Worm (Caenorhabditis elegans) whole organism, L4 larva: ENCODE data around the gene shl-1.
A peak's percentile ranks its signal among the peaks of the same experiment; 100 is the strongest.

Experiments used
- D1046.2 ChIP-seq: fragments of 200-800 bp; sonication (Bioruptor generic); IDR thresholded peaks from 2 replicates; pipeline ENCODE4 v1.3.6; 2022; ENCODE audit warnings: missing genetic modification characterization, missing compliant biosample characterization
- F44E2.7 ChIP-seq: fragments of 200-800 bp; sonication (Bioruptor generic); IDR thresholded peaks from 2 replicates; pipeline ENCODE4 v2.1.2; 2022; ENCODE audit warnings: missing genetic modification characterization, missing compliant biosample characterization
- F49E8.2 ChIP-seq: sonication (generic microtip); optimal IDR thresholded peaks from 2 replicates; lab custom pipeline; 2016; ENCODE audit warnings: missing compliant biosample characterization, mild to moderate bottlenecking, missing genetic modification characterization, borderline replicate concordance
- R02D3.7 ChIP-seq: fragments of 150-350 bp; sonication (generic microtip); optimal IDR thresholded peaks from 3 replicates; lab custom pipeline; 2014; ENCODE audit warnings: missing biosample characterization, missing genetic modification characterization
- T26A8.4 ChIP-seq: fragments of 200-800 bp; sonication (Bioruptor generic); IDR thresholded peaks from 2 replicates; pipeline ENCODE4 v1.3.6; 2022; ENCODE audit warnings: missing genetic modification characterization, missing compliant biosample characterization
- ZK337.2 ChIP-seq: fragments of 200-800 bp; sonication (Bioruptor generic); IDR thresholded peaks from 2 replicates; pipeline ENCODE4 v1.3.6; 2022; ENCODE audit warnings: missing genetic modification reagents, missing genetic modification characterization, missing compliant biosample characterization
- ZK546.5 ChIP-seq, 2 experiments: sonication (generic microtip); optimal IDR thresholded peaks; 2 replicates each; lab custom pipeline; 2017; ENCODE audit warnings: missing biosample characterization in 2 of 2, missing genetic modification characterization in 2 of 2
- aha-1 ChIP-seq: fragments of 150-350 bp; peaks from one replicate; lab custom pipeline; 2014; ENCODE audit warnings: missing biosample characterization, missing genetic modification characterization
- ama-1 ChIP-seq: fragments of 150-350 bp; optimal IDR thresholded peaks from 2 replicates; lab custom pipeline; 2014; ENCODE audit warnings: inconsistent platforms, mixed read lengths
- arid-1 ChIP-seq: fragments of 200-800 bp; sonication (Bioruptor generic); conservative IDR thresholded peaks from 2 replicates; pipeline ENCODE4 v1.3.6; 2022; ENCODE audit warnings: missing genetic modification reagents, missing genetic modification characterization, missing compliant biosample characterization
- ceh-44 ChIP-seq: fragments of 200-800 bp; sonication (Bioruptor generic); IDR thresholded peaks from 2 replicates; pipeline ENCODE4 v1.3.6; 2022; ENCODE audit warnings: missing genetic modification reagents, missing genetic modification characterization, missing compliant biosample characterization
- ceh-82 ChIP-seq: sonication (generic microtip); optimal IDR thresholded peaks from 2 replicates; lab custom pipeline; 2017; ENCODE audit warnings: missing biosample characterization, missing genetic modification characterization
- ces-1 ChIP-seq: fragments of 150-350 bp; sonication (generic microtip); optimal IDR thresholded peaks from 4 replicates; lab custom pipeline; 2014; ENCODE audit warnings: missing biosample characterization, missing genetic modification reagents, missing genetic modification characterization
- ctbp-1 ChIP-seq: fragments of 200-800 bp; sonication (Bioruptor generic); IDR thresholded peaks from 2 replicates; pipeline ENCODE4 v1.3.6; 2022; ENCODE audit warnings: missing genetic modification reagents, missing genetic modification characterization, missing compliant biosample characterization
- daf-12 ChIP-seq: fragments of 150-350 bp; optimal IDR thresholded peaks from 2 replicates; lab custom pipeline; 2014; ENCODE audit warnings: missing biosample characterization, missing genetic modification reagents, missing genetic modification characterization
- daf-8 ChIP-seq: fragments of 200-800 bp; sonication (Bioruptor generic); IDR thresholded peaks from 2 replicates; pipeline ENCODE4 v1.3.6; 2022; ENCODE audit warnings: missing genetic modification characterization, missing compliant biosample characterization
- dmd-6 ChIP-seq: fragments of 200-800 bp; sonication (Bioruptor generic); IDR thresholded peaks from 2 replicates; pipeline ENCODE4 v1.3.6; 2022; ENCODE audit warnings: missing genetic modification reagents, missing genetic modification characterization, missing compliant biosample characterization
- dmd-8 ChIP-seq: fragments of 200-800 bp; sonication (Bioruptor generic); IDR thresholded peaks from 2 replicates; pipeline ENCODE4 v1.3.6; 2022; ENCODE audit warnings: missing genetic modification characterization, missing compliant biosample characterization
- dve-1 ChIP-seq: sonication (generic microtip); optimal IDR thresholded peaks from 2 replicates; lab custom pipeline; 2017; ENCODE audit warnings: antibody characterized with exemption, mild to moderate bottlenecking, missing genetic modification characterization, missing compliant biosample characterization; ENCODE audit not compliant: insufficient read depth
- egl-27 ChIP-seq: sonication (generic microtip); optimal IDR thresholded peaks from 3 replicates; lab custom pipeline; 2017; ENCODE audit warnings: missing biosample characterization, missing genetic modification reagents, missing genetic modification characterization
- fos-1 ChIP-seq: fragments of 150-350 bp; optimal IDR thresholded peaks from 2 replicates; lab custom pipeline; 2014; ENCODE audit warnings: missing biosample characterization, missing genetic modification characterization
- gei-8 ChIP-seq: fragments of 200-800 bp; sonication (Bioruptor generic); optimal IDR thresholded peaks from 2 replicates; lab custom pipeline; 2018; ENCODE audit warnings: mild to moderate bottlenecking, missing genetic modification characterization, missing compliant biosample characterization
- hlh-30 ChIP-seq: sonication (generic microtip); optimal IDR thresholded peaks from 2 replicates; lab custom pipeline; 2017; ENCODE audit warnings: antibody characterized with exemption, mild to moderate bottlenecking, missing genetic modification characterization, missing compliant biosample characterization; ENCODE audit not compliant: insufficient read depth
- hmg-1.1 ChIP-seq: fragments of 200-800 bp; sonication (Bioruptor generic); IDR thresholded peaks from 2 replicates; pipeline ENCODE4 v1.3.6; 2022; ENCODE audit warnings: missing genetic modification reagents, missing genetic modification characterization, missing compliant biosample characterization
- lim-7 ChIP-seq: fragments of 200-800 bp; sonication (Bioruptor generic); IDR thresholded peaks from 2 replicates; pipeline ENCODE4 v1.3.6; 2022; ENCODE audit warnings: missing genetic modification characterization, missing compliant biosample characterization
- lin-1 ChIP-seq: fragments of 200-800 bp; sonication (Bioruptor generic); IDR thresholded peaks from 2 replicates; pipeline ENCODE4 v1.3.6; 2022; ENCODE audit warnings: missing genetic modification reagents, missing genetic modification characterization, missing compliant biosample characterization
- lin-13 ChIP-seq: fragments of 150-350 bp; optimal IDR thresholded peaks from 2 replicates; lab custom pipeline; 2014; ENCODE audit warnings: missing biosample characterization, missing genetic modification reagents, missing genetic modification characterization
- lin-15B ChIP-seq: fragments of 150-350 bp; sonication (generic microtip); optimal IDR thresholded peaks from 3 replicates; lab custom pipeline; 2014; ENCODE audit warnings: missing biosample characterization, missing genetic modification characterization
- lin-38 ChIP-seq: fragments of 200-800 bp; sonication (Bioruptor generic); IDR thresholded peaks from 2 replicates; pipeline ENCODE4 v1.3.6; 2022; ENCODE audit warnings: missing genetic modification reagents, missing genetic modification characterization, missing compliant biosample characterization
- lin-39 ChIP-seq: fragments of 150-350 bp; optimal IDR thresholded peaks from 2 replicates; lab custom pipeline; 2014; ENCODE audit warnings: missing biosample characterization, missing genetic modification reagents, missing genetic modification characterization
- lir-3 ChIP-seq: sonication (generic microtip); optimal IDR thresholded peaks from 2 replicates; lab custom pipeline; 2016; ENCODE audit warnings: mild to moderate bottlenecking, missing genetic modification characterization, missing compliant biosample characterization
- lsy-2 ChIP-seq, 2 experiments: fragments of 150-350 bp in 1 of 2; sonication (generic microtip) in 1 of 2; optimal IDR thresholded peaks; 2 replicates each; lab custom pipeline; 2014 to 2017; ENCODE audit warnings: missing biosample characterization in 2 of 2, missing genetic modification characterization in 2 of 2
- madf-5 ChIP-seq, 2 experiments: fragments of 200-800 bp; sonication (Bioruptor generic); IDR thresholded peaks; 2 replicates each; pipeline ENCODE4 v1.3.6; 2022; ENCODE audit warnings: missing compliant biosample characterization in 2 of 2, missing genetic modification characterization in 2 of 2
- madf-9 ChIP-seq: fragments of 200-800 bp; sonication (Bioruptor generic); conservative IDR thresholded peaks from 2 replicates; pipeline ENCODE4 v1.3.6; 2022; ENCODE audit warnings: missing genetic modification reagents, missing genetic modification characterization, missing compliant biosample characterization
- mxl-3 ChIP-seq: fragments of 200-800 bp; sonication (Bioruptor generic); optimal IDR thresholded peaks from 2 replicates; lab custom pipeline; 2018; ENCODE audit warnings: mild to moderate bottlenecking, missing genetic modification characterization, missing compliant biosample characterization
- nhr-11 ChIP-seq: fragments of 150-350 bp; optimal IDR thresholded peaks from 2 replicates; lab custom pipeline; 2014; ENCODE audit warnings: missing biosample characterization, missing genetic modification characterization
- nhr-237 ChIP-seq: sonication (generic microtip); optimal IDR thresholded peaks from 2 replicates; lab custom pipeline; 2017; ENCODE audit warnings: missing biosample characterization, missing genetic modification characterization
- nhr-42 ChIP-seq: fragments of 200-800 bp; sonication (Bioruptor generic); IDR thresholded peaks from 2 replicates; pipeline ENCODE4 v1.3.6; 2022; ENCODE audit warnings: missing genetic modification characterization, missing compliant biosample characterization
- nhr-48 ChIP-seq: sonication (generic microtip); optimal IDR thresholded peaks from 2 replicates; lab custom pipeline; 2016; ENCODE audit warnings: mild to moderate bottlenecking, missing genetic modification characterization, missing compliant biosample characterization
- nhr-77 ChIP-seq: fragments of 150-350 bp; optimal IDR thresholded peaks from 2 replicates; lab custom pipeline; 2014; ENCODE audit warnings: missing biosample characterization, missing genetic modification characterization
- pha-4 ChIP-seq, 2 experiments: fragments of 150-350 bp in 1 of 2; fragments of 200-800 bp in 1 of 2; sonication (Bioruptor generic) in 1 of 2; IDR thresholded peaks in 1 of 2; optimal IDR thresholded peaks in 1 of 2; 2 replicates each; pipeline versions ENCODE4 v1.3.6 to Lab custom; 2014 to 2022; ENCODE audit warnings: missing genetic modification characterization in 2 of 2, missing genetic modification reagents in 2 of 2, missing biosample characterization in 1 of 2, missing compliant biosample characterization in 1 of 2
- pqm-1 ChIP-seq: sonication (generic microtip); optimal IDR thresholded peaks from 2 replicates; lab custom pipeline; 2017; ENCODE audit warnings: missing biosample characterization, missing genetic modification characterization
- rbr-2 ChIP-seq: sonication (generic microtip); optimal IDR thresholded peaks from 2 replicates; lab custom pipeline; 2016; ENCODE audit warnings: missing genotype, missing genetic modification characterization, missing compliant biosample characterization
- set-16 ChIP-seq: fragments of 200-800 bp; sonication (Bioruptor generic); IDR thresholded peaks from 2 replicates; pipeline ENCODE4 v1.3.6; 2022; ENCODE audit warnings: missing genetic modification reagents, missing genetic modification characterization, missing compliant biosample characterization
- snpc-1.2 ChIP-seq: fragments of 200-800 bp; sonication (Bioruptor generic); IDR thresholded peaks from 2 replicates; pipeline ENCODE4 v1.3.6; 2022; ENCODE audit warnings: missing genetic modification reagents, missing genetic modification characterization, missing compliant biosample characterization
- snpc-4 ChIP-seq: fragments of 150-350 bp; optimal IDR thresholded peaks from 2 replicates; lab custom pipeline; 2014; ENCODE audit warnings: missing biosample characterization, missing genetic modification characterization
- tra-1 ChIP-seq: fragments of 200-800 bp; sonication (Bioruptor generic); IDR thresholded peaks from 2 replicates; pipeline ENCODE4 v1.3.6; 2022; ENCODE audit warnings: missing genetic modification reagents, missing genetic modification characterization, missing compliant biosample characterization
- unc-130 ChIP-seq: sonication (generic microtip); optimal IDR thresholded peaks from 2 replicates; lab custom pipeline; 2016; ENCODE audit warnings: missing genetic modification reagents, missing genetic modification characterization, missing compliant biosample characterization
- unc-39 ChIP-seq: sonication (generic microtip); optimal IDR thresholded peaks from 2 replicates; lab custom pipeline; 2017; ENCODE audit warnings: missing biosample characterization, missing genetic modification characterization
- zip-11 ChIP-seq: fragments of 200-800 bp; sonication (Bioruptor generic); IDR thresholded peaks from 2 replicates; pipeline ENCODE4 v1.3.6; 2022; ENCODE audit warnings: missing genetic modification characterization, missing compliant biosample characterization
- ztf-11 ChIP-seq: fragments of 150-350 bp; optimal IDR thresholded peaks from 2 replicates; lab custom pipeline; 2014; ENCODE audit warnings: missing biosample characterization, missing genetic modification characterization
- ztf-7 ChIP-seq: fragments of 150-350 bp; optimal IDR thresholded peaks from 2 replicates; lab custom pipeline; 2014; ENCODE audit warnings: missing biosample characterization, missing genetic modification characterization

Gene shl-1

ce11 chrIV:6376473-6377115, 7.3 kb downstream of the shl-1 start, which contains the start of the genes hrpf-2 and bli-6:
TSS of gene hrpf-2 (minus strand) at chrIV:6376523.
TSS of gene bli-6 (plus strand) at chrIV:6377065.
- TF ChIP-seq daf-12 (tag; lab: Kevin White, UChicago) (no peak), lir-3 (no peak), zip-11 (GFP tag; lab: Robert Waterston, UW) (no peak), R02D3.7 (tag; lab: Kevin White, UChicago) (no peak), pqm-1 (tag; lab: Kevin White, UChicago) (no peak), ceh-44 (no peak), madf-5 (GFP tag; IDR thresholded peaks at IDR 0.05; lab: Robert Waterston, UW) (no peak), nhr-237 (no peak), arid-1 (GFP tag; lab: Robert Waterston, UW) (0 out of 2 replicates have a peak, but pooled peaks have one; percentile 13), ces-1 (GFP tag; lab: Kevin White, UChicago) (no peak), snpc-1.2 (peak; percentile 75), set-16 (GFP tag; lab: Robert Waterston, UW) (no peak), ztf-11 (tag; lab: Kevin White, UChicago) (no peak), aha-1 (tag; lab: Kevin White, UChicago) (peak; percentile 43), unc-39 (no peak), T26A8.4 (no peak), madf-9 (GFP tag; lab: Robert Waterston, UW) (no peak), nhr-42 (GFP tag; lab: Robert Waterston, UW) (no peak), dmd-8 (GFP tag; lab: Robert Waterston, UW) (no peak), ctbp-1 (no peak), ceh-82 (tag; lab: Kevin White, UChicago) (no peak), unc-130 (GFP tag; lab: Kevin White, UChicago) (no peak), hlh-30 (tag; lab: Kevin White, UChicago) (peak; percentile 28), daf-8 (GFP tag; lab: Robert Waterston, UW) (no peak), mxl-3 (GFP tag; lab: Kevin White, UChicago) (no peak), lin-15B (tag; lab: Kevin White, UChicago) (peak; percentile 17), rbr-2 (peak; percentile 70), nhr-11 (tag; lab: Kevin White, UChicago) (no peak), tra-1 (no peak), ZK337.2 (no peak), lsy-2 (tag; optimal IDR thresholded peaks at IDR 0.05; lab: Kevin White, UChicago) (peak in 1 of 2 experiments; percentile 88), ZK546.5 (tag; optimal IDR thresholded peaks at IDR 0.05; lab: Kevin White, UChicago) (no peak), D1046.2 (no peak), F49E8.2 (no peak), lin-39 (no peak), dmd-6 (no peak; the same call in 1 of the 2 replicates), gei-8 (GFP tag; lab: Kevin White, UChicago) (no peak), nhr-48 (peak; percentile 31), fos-1 (tag; lab: Kevin White, UChicago) (no peak), lin-38 (GFP tag; lab: Robert Waterston, UW) (peak; percentile 95), snpc-4 (tag; lab: Kevin White, UChicago) (no peak), lim-7 (no peak), lin-1 (GFP tag; lab: Robert Waterston, UW) (no peak), egl-27 (tag; lab: Kevin White, UChicago) (no peak), hmg-1.1 (GFP tag; lab: Robert Waterston, UW) (peak; percentile 40; the same call in 1 of the 2 replicates), F44E2.7 (GFP tag; lab: Robert Waterston, UW) (no peak), nhr-77 (tag; lab: Kevin White, UChicago) (peak; percentile 51), ztf-7 (tag; lab: Kevin White, UChicago) (no peak), dve-1 (tag; lab: Kevin White, UChicago) (no peak), pha-4 (GFP tag; IDR thresholded peaks at IDR 0.05; lab: Robert Waterston, UW) (no peak), pha-4 (tag; optimal IDR thresholded peaks at IDR 0.05; lab: Kevin White, UChicago) (peak; percentile 44), lin-13 (peak; percentile 32), ama-1 (lab: Kevin White, UChicago) (no peak)
